Worm (Caenorhabditis elegans): ENCODE measurements around the gene mbl-1.

Gene mbl-1

ce11 chrX:16932339-16932738 lies 46.1 kb upstream of the mbl-1 start (continued):
- TF ChIP-seq ekl-4 (GFP tag; IDR thresholded peaks at IDR 0.05), result peak; percentile 58; the same call in 1 of the 2 replicates
- peak; percentile 79 for TF ChIP-seq aptf-2 (GFP tag; conservative IDR thresholded peaks at IDR 0.05)
- TF ChIP-seq C17E4.6 (GFP tag; IDR thresholded peaks at IDR 0.05), result 0 out of 2 replicates have a peak, but pooled peaks have one; percentile 29
- peak; percentile 67 for TF ChIP-seq B0019.2 (GFP tag; conservative IDR thresholded peaks at IDR 0.05)
- peak; percentile 62; the same call in 1 of the 2 replicates for TF ChIP-seq Y56A3A.18 (GFP tag; IDR thresholded peaks at IDR 0.05)
- TF ChIP-seq nfyb-1 (GFP tag; IDR thresholded peaks at IDR 0.05), result peak; percentile 88
- peak; percentile 77 for TF ChIP-seq F39B2.1 (GFP tag; IDR thresholded peaks at IDR 0.05)
- TF ChIP-seq ztf-25 (GFP tag; IDR thresholded peaks at IDR 0.05), result peak; percentile 77; the same call in 1 of the 2 replicates
- TF ChIP-seq pbrm-1 (GFP tag; IDR thresholded peaks at IDR 0.05), result peak; percentile 81
- peak; percentile 82; the same call in 1 of the 2 replicates for TF ChIP-seq nhr-120 (GFP tag; IDR thresholded peaks at IDR 0.05)
- peak; percentile 61; the same call in 1 of the 2 replicates for TF ChIP-seq egl-44 (GFP tag; IDR thresholded peaks at IDR 0.05)
- peak; percentile 18; the same call in 1 of the 2 replicates for TF ChIP-seq D2030.7 (GFP tag; IDR thresholded peaks at IDR 0.05)
- TF ChIP-seq Y95B8A.8 (GFP tag; IDR thresholded peaks at IDR 0.05), result peak; percentile 60; the same call in 1 of the 2 replicates
- peak; percentile 28; the same call in 1 of the 2 replicates for TF ChIP-seq hmg-1.2 (GFP tag; IDR thresholded peaks at IDR 0.05)

ce11 chrX:16937925-16938324 lies 40.5 kb upstream of the mbl-1 start:
- TF ChIP-seq ceh-58 (GFP tag; IDR thresholded peaks at IDR 0.05), result 0 out of 2 replicates have a peak, but pooled peaks have one; percentile 23

ce11 chrX:16942316-16942715 lies 36.1 kb upstream of the mbl-1 start:
- TF ChIP-seq atf-7 (tag; optimal IDR thresholded peaks at IDR 0.05), result no peak
- no peak for TF ChIP-seq F49E8.2 (tag; optimal IDR thresholded peaks at IDR 0.05; ENCODE audit: insufficient read depth)
- no peak for TF ChIP-seq egl-44 (GFP tag; IDR thresholded peaks at IDR 0.05)
- no peak for TF ChIP-seq somi-1 (GFP tag; optimal IDR thresholded peaks at IDR 0.05)

ce11 chrX:16943934-16944914 lies 34.2 kb upstream of the mbl-1 start:
- TF ChIP-seq cebp-2 (GFP tag; IDR thresholded peaks at IDR 0.05) (0 out of 2 replicates have a peak, but pooled peaks have one; percentile 44), fkh-3 (tag; optimal IDR thresholded peaks at IDR 0.05) (no peak), F33H1.4 (GFP tag; IDR thresholded peaks at IDR 0.05) (no peak), pbrm-1 (GFP tag; IDR thresholded peaks at IDR 0.05) (0 out of 2 replicates have a peak, but pooled peaks have one; percentile 1), bed-1 (GFP tag; IDR thresholded peaks at IDR 0.05) (0 out of 2 replicates have a peak, but pooled peaks have one; percentile 60), zim-3 (tag; optimal IDR thresholded peaks at IDR 0.05) (peak; percentile 24), nfyb-1 (GFP tag; IDR thresholded peaks at IDR 0.05) (peak; percentile 43; the same call in 1 of the 2 replicates), chd-7 (tag; optimal IDR thresholded peaks at IDR 0.05) (peak; percentile 27), madf-6 (GFP tag; IDR thresholded peaks at IDR 0.05) (0 out of 2 replicates have a peak, but pooled peaks have one; percentile 12), ztf-26 (tag; optimal IDR thresholded peaks at IDR 0.05) (no peak), ztf-25 (GFP tag; IDR thresholded peaks at IDR 0.05) (0 out of 2 replicates have a peak, but pooled peaks have one; percentile 39), nhr-27 (tag; optimal IDR thresholded peaks at IDR 0.05) (peak; percentile 66), T26A5.8 (tag; optimal IDR thresholded peaks at IDR 0.05) (no peak), repo-1 (tag; optimal IDR thresholded peaks at IDR 0.05) (no peak), ama-1 (optimal IDR thresholded peaks at IDR 0.05) (peak; percentile 85), ama-1 (GFP tag; optimal IDR thresholded peaks at IDR 0.05) (peak in 1 of 2 experiments; percentile 69), egl-44 (GFP tag; IDR thresholded peaks at IDR 0.05) (0 out of 2 replicates have a peak, but pooled peaks have one; percentile 45), F10E7.11 (tag; optimal IDR thresholded peaks at IDR 0.05) (peak; percentile 9), F23B12.7 (tag; optimal IDR thresholded peaks at IDR 0.05; ENCODE audit: insufficient read depth) (no peak), cebp-1 (GFP tag; IDR thresholded peaks at IDR 0.05) (no peak), cebp-1 (tag; optimal IDR thresholded peaks at IDR 0.05) (peak; percentile 22), hmg-1.2 (GFP tag; IDR thresholded peaks at IDR 0.05) (no peak), lsl-1 (GFP tag; optimal IDR thresholded peaks at IDR 0.05) (no peak)

All from whole organism, young adult.